Fruit fly (Drosophila melanogaster) whole organism, adult: ENCODE measurements around the gene mthl2.

Source experiments
- CG12768 ChIP-seq: fragments of 200-800 bp; sonication (Bioruptor generic); optimal IDR thresholded peaks from 2 replicates; lab custom pipeline; 2017; ENCODE audit warnings: missing biosample characterization, missing genetic modification characterization, mild to moderate bottlenecking, moderate library complexity, missing genetic modification reagents
- CG1620 ChIP-seq: fragments of 200-800 bp; sonication (Bioruptor generic); optimal IDR thresholded peaks from 2 replicates; lab custom pipeline; 2016; ENCODE audit warnings: missing biosample characterization, missing genetic modification characterization
- CG33017 ChIP-seq: fragments of 200-800 bp; sonication (Bioruptor generic); optimal IDR thresholded peaks from 2 replicates; lab custom pipeline; 2018; ENCODE audit warnings: missing biosample characterization, mild to moderate bottlenecking, missing genetic modification characterization, moderate library complexity
- Crg-1 ChIP-seq: fragments of 200-800 bp; sonication (Bioruptor generic); optimal IDR thresholded peaks from 2 replicates; lab custom pipeline; 2016; ENCODE audit warnings: missing biosample characterization, missing genetic modification characterization
- Hr96 ChIP-seq: fragments of 200-800 bp; sonication (Bioruptor generic); optimal IDR thresholded peaks from 2 replicates; lab custom pipeline; 2016; ENCODE audit warnings: missing biosample characterization, missing genetic modification characterization
- kay ChIP-seq: fragments of 200-800 bp; sonication (Bioruptor generic); peaks from one replicate; lab custom pipeline; 2016; ENCODE audit warnings: missing biosample characterization, missing genetic modification characterization, borderline replicate concordance
- ovo ChIP-seq: fragments of 200-800 bp; sonication (Bioruptor generic); optimal IDR thresholded peaks from 2 replicates; lab custom pipeline; 2016; ENCODE audit warnings: missing biosample characterization, missing genetic modification characterization
- pad ChIP-seq: fragments of 200-800 bp; sonication (Bioruptor generic); optimal IDR thresholded peaks from 3 replicates; lab custom pipeline; 2017; ENCODE audit warnings: missing biosample characterization, missing genetic modification characterization, mild to moderate bottlenecking, moderate library complexity, missing genetic modification reagents
- toe ChIP-seq: fragments of 200-800 bp; sonication (Bioruptor generic); optimal IDR thresholded peaks from 2 replicates; lab custom pipeline; 2016; ENCODE audit warnings: missing biosample characterization, missing genetic modification characterization

DNA sequence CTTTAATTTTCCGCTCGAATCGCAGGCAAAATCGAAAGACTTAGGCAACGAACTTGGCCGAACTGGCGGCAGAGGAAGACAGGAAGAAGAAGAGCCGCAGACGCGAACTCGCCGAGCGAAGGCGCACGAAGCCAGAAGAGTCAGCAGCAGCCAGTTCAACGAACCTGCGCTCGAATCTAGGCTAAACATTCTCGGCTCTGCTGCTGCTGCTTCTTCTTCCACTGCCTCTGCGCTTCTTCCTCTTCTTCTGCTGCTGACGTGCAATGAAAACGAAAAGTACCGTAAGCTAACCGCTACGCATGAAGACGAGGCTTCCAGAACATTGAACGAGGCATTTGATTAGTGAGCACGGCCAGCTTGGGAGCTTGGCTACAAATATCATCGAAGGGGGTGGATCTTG is 11.9 kb downstream of the mthl2 start:
- TF ChIP-seq CG1620: no peak
- TF ChIP-seq kay (GFP tag; lab: Kevin White, UChicago): no peak
- TF ChIP-seq Hr96 (GFP tag; lab: Kevin White, UChicago): no peak
- TF ChIP-seq CG12768 (GFP tag; lab: Kevin White, UChicago): no peak
- no peak for TF ChIP-seq ovo
- TF ChIP-seq pad (GFP tag; lab: Kevin White, UChicago): no peak
- TF ChIP-seq Crg-1 (GFP tag; lab: Kevin White, UChicago): no peak
- TF ChIP-seq CG33017 (tag; lab: Kevin White, UChicago): no peak
- TF ChIP-seq toe (GFP tag; lab: Kevin White, UChicago): no peak
